Fruit fly (Drosophila melanogaster): Measurements from ENCODE around the gene ATPsynbetaL.

DNA sequence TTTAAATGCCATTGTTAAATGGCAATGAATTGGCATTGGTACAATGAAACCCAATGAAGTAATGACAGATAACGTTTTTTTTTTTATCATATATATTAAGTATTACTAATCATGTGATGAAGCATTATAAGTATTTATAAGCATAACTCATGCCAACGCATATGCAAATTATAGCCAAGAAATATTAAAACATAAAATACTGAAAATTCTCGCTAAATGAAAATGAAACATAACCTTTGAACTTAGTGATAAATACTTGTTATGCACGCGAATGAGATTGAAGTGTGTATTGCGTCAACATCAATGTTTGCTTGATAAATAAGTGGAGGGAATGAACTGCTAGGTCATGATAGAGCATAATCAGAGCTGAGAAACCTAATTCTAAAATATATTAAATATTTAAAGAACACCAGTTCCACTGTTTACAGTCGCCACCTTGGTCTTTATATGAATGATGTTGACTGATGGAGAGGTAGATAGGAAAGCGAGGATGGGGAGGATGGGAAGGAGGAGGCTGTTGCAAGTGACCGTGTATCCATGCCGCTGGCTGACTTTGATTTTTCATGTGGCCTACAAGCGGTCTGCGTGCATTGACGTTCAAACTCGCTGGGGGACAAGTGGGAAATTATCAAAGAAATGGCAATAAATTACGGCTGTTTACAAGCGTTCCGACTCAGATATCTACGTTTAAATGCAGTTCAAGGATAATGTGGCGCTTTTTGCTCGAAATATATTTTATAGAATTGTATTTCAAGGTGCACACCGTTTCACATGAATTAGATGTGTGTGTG is 41.3 kb upstream of the ATPsynbetaL start:
- no peak for TF ChIP-seq psq (optimal IDR thresholded peaks at IDR 0.05)
- TF ChIP-seq h (optimal IDR thresholded peaks at IDR 0.05) = no peak
- no peak for TF ChIP-seq Sin3A (optimal IDR thresholded peaks at IDR 0.05)
- TF ChIP-seq ttk (optimal IDR thresholded peaks at IDR 0.05) = no peak
